Worm (Caenorhabditis elegans) whole organism, L4/young adult: ENCODE measurements around the gene Y39B6A.9.

Source experiments
- W03F9.2 ChIP-seq: fragments of 150-350 bp; optimal IDR thresholded peaks from 2 replicates; lab custom pipeline; 2014; ENCODE audit warnings: missing biosample characterization, missing genetic modification characterization
- dao-5 ChIP-seq: sonication (generic microtip); optimal IDR thresholded peaks from 2 replicates; lab custom pipeline; 2016; ENCODE audit warnings: missing genotype, missing genetic modification characterization, moderate library complexity, missing compliant biosample characterization
- him-1 ChIP-seq: sonication (generic microtip); optimal IDR thresholded peaks from 2 replicates; lab custom pipeline; 2016; ENCODE audit warnings: missing genotype, missing genetic modification reagents, missing genetic modification characterization, missing compliant biosample characterization

DNA sequence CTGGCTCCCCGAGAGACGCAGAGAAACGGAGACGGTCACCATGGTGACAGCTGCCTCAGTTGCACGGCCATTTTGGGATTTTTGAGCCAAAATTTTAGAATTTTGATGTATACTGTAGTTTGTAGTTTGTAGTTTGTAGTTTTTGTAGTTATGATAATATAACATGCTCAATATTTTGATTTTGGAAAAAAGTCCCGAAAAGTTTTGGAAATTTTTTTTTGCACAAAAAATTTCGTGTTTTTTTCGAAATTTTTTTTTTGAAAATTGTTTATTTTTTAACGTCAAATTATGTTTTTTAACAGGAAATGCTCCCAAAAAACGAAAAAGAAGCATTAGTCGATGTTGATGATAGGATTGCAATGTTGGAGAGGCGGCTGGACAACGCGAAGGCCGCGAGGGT lies 9.1 kb upstream of the Y39B6A.9 start, which contains the start of gene dyf-17:
- TF ChIP-seq him-1: no peak
- no peak for TF ChIP-seq dao-5 (tag; lab: Kevin White, UChicago)
- TF ChIP-seq W03F9.2 (tag; lab: Kevin White, UChicago): no peak
